Fruit fly (Drosophila melanogaster) whole organism, embryonic: Measurements from ENCODE around the gene Rh4.
A peak's percentile ranks its signal among the peaks of the same experiment; 100 is the strongest.

Experiments used
- Aef1 ChIP-seq: fragments of 200-800 bp; sonication (Bioruptor generic); IDR thresholded peaks from 3 replicates; pipeline ENCODE4 v1.3.6; 2022; ENCODE audit warnings: missing biosample characterization, missing genetic modification characterization
- Asciz ChIP-seq: fragments of 200-800 bp; sonication (Bioruptor generic); optimal IDR thresholded peaks from 2 replicates; lab custom pipeline; 2017; ENCODE audit warnings: missing biosample characterization, mild to moderate bottlenecking, missing genetic modification characterization, missing genetic modification reagents
- Awh ChIP-seq: fragments of 200-800 bp; sonication (Bioruptor generic); IDR thresholded peaks from 2 replicates; pipeline ENCODE4, ENCODE4 v1.3.6; 2022; ENCODE audit warnings: missing biosample characterization, missing genetic modification characterization
- B-H1 ChIP-seq: fragments of 200-800 bp; sonication (Bioruptor generic); IDR thresholded peaks from 3 replicates; pipeline ENCODE4 v1.3.6; 2022; ENCODE audit warnings: missing biosample characterization, missing genetic modification characterization
- B-H2 ChIP-seq: fragments of 200-800 bp; sonication (Bioruptor generic); optimal IDR thresholded peaks from 2 replicates; lab custom pipeline; 2018; ENCODE audit warnings: missing biosample characterization, mild to moderate bottlenecking, missing genetic modification characterization
- BtbVII ChIP-seq: fragments of 200-800 bp; sonication (Bioruptor generic); optimal IDR thresholded peaks from 3 replicates; lab custom pipeline; 2017; ENCODE audit warnings: missing biosample characterization, mild to moderate bottlenecking, missing genetic modification characterization
- CG10147 ChIP-seq: fragments of 200-800 bp; sonication (Bioruptor generic); optimal IDR thresholded peaks from 2 replicates; lab custom pipeline; 2019; ENCODE audit warnings: missing biosample characterization, mild to moderate bottlenecking, missing genetic modification characterization, moderate library complexity
- CG10366 ChIP-seq: fragments of 200-800 bp; sonication (Bioruptor generic); IDR thresholded peaks from 2 replicates; pipeline ENCODE4 v1.3.6; 2022; ENCODE audit warnings: missing biosample characterization, missing genetic modification characterization
- CG11560 ChIP-seq: fragments of 200-800 bp; sonication (Bioruptor generic); IDR thresholded peaks from 3 replicates; pipeline ENCODE4 v1.3.6; 2022; ENCODE audit warnings: missing biosample characterization, missing genetic modification characterization
- CG11723 ChIP-seq: fragments of 200-800 bp; sonication (Bioruptor generic); optimal IDR thresholded peaks from 2 replicates; lab custom pipeline; 2017; ENCODE audit warnings: missing biosample characterization, mild to moderate bottlenecking, missing genetic modification characterization
- CG12155 ChIP-seq: fragments of 200-800 bp; sonication (Bioruptor generic); optimal IDR thresholded peaks from 3 replicates; lab custom pipeline; 2016; ENCODE audit warnings: missing biosample characterization, missing genetic modification characterization
- CG12659 ChIP-seq: fragments of 200-800 bp; sonication (Bioruptor generic); optimal IDR thresholded peaks from 3 replicates; lab custom pipeline; 2017; ENCODE audit warnings: mild to moderate bottlenecking, missing biosample characterization, missing genetic modification reagents, missing genetic modification characterization
- CG13123 ChIP-seq: fragments of 200-800 bp; sonication (Bioruptor generic); optimal IDR thresholded peaks from 2 replicates; lab custom pipeline; 2016; ENCODE audit warnings: missing biosample characterization, missing genetic modification characterization
- CG15073 ChIP-seq: fragments of 200-800 bp; sonication (Bioruptor generic); optimal IDR thresholded peaks from 2 replicates; lab custom pipeline; 2016; ENCODE audit warnings: missing biosample characterization, missing genetic modification characterization
- CG15696 ChIP-seq: fragments of 200-800 bp; sonication (Bioruptor generic); optimal IDR thresholded peaks from 2 replicates; lab custom pipeline; 2019; ENCODE audit warnings: missing biosample characterization, mild to moderate bottlenecking, missing genetic modification characterization, moderate library complexity
- CG16863 ChIP-seq: fragments of 200-800 bp; sonication (Bioruptor generic); optimal IDR thresholded peaks from 3 replicates; lab custom pipeline; 2016; ENCODE audit warnings: missing biosample characterization, missing genetic modification characterization
- CG17359 ChIP-seq: fragments of 200-800 bp; sonication (Bioruptor generic); optimal IDR thresholded peaks from 3 replicates; lab custom pipeline; 2018; ENCODE audit warnings: missing biosample characterization, mild to moderate bottlenecking, missing genetic modification characterization, moderate library complexity
- CG30431 ChIP-seq: fragments of 200-800 bp; sonication (Bioruptor generic); optimal IDR thresholded peaks from 2 replicates; lab custom pipeline; 2017; ENCODE audit warnings: missing biosample characterization, missing genetic modification characterization
- CG3726 ChIP-seq: fragments of 200-800 bp; sonication (Bioruptor generic); IDR thresholded peaks from 3 replicates; pipeline ENCODE4, ENCODE4 v1.3.6; 2022; ENCODE audit warnings: missing biosample characterization, missing genetic modification characterization
- CG3838 ChIP-seq: fragments of 200-800 bp; sonication (Bioruptor generic); optimal IDR thresholded peaks from 3 replicates; lab custom pipeline; 2016; ENCODE audit warnings: missing biosample characterization, missing genetic modification characterization
- CG42726 ChIP-seq: fragments of 200-800 bp; sonication (Bioruptor generic); IDR thresholded peaks from 2 replicates; pipeline ENCODE4 v1.3.6; 2022; ENCODE audit warnings: missing biosample characterization, missing genetic modification characterization; ENCODE audit not compliant: partially characterized antibody
- CG4707 ChIP-seq: fragments of 200-800 bp; sonication (Bioruptor generic); optimal IDR thresholded peaks from 2 replicates; lab custom pipeline; 2018; ENCODE audit warnings: missing biosample characterization, mild to moderate bottlenecking, missing genetic modification characterization, moderate library complexity
- CG6254 ChIP-seq: fragments of 200-800 bp; sonication (Bioruptor generic); optimal IDR thresholded peaks from 3 replicates; lab custom pipeline; 2017; ENCODE audit warnings: mild to moderate bottlenecking, missing biosample characterization, missing genetic modification reagents, missing genetic modification characterization
- CG6683 ChIP-seq: fragments of 200-800 bp; sonication (Bioruptor generic); optimal IDR thresholded peaks from 2 replicates; lab custom pipeline; 2017; ENCODE audit warnings: missing biosample characterization, mild to moderate bottlenecking, missing genetic modification characterization, missing genetic modification reagents
- CG6813 ChIP-seq: fragments of 200-800 bp; sonication (Bioruptor generic); optimal IDR thresholded peaks from 2 replicates; lab custom pipeline; 2017; ENCODE audit warnings: missing biosample characterization, missing genetic modification characterization, mild to moderate bottlenecking, moderate library complexity, missing genetic modification reagents
- CG7745 ChIP-seq: fragments of 200-800 bp; sonication (Bioruptor generic); optimal IDR thresholded peaks from 2 replicates; lab custom pipeline; 2018; ENCODE audit warnings: missing biosample characterization, mild to moderate bottlenecking, missing genetic modification characterization, moderate library complexity
- CG7928 ChIP-seq: fragments of 200-800 bp; sonication (Bioruptor generic); optimal IDR thresholded peaks from 2 replicates; lab custom pipeline; 2017; ENCODE audit warnings: missing biosample characterization, mild to moderate bottlenecking, missing genetic modification characterization
- D19B ChIP-seq: fragments of 200-800 bp; sonication (Bioruptor generic); optimal IDR thresholded peaks from 2 replicates; lab custom pipeline; 2017; ENCODE audit warnings: missing biosample characterization, mild to moderate bottlenecking, missing genetic modification characterization
- HLH3B ChIP-seq: fragments of 200-800 bp; sonication (Bioruptor generic); IDR thresholded peaks from 2 replicates; pipeline ENCODE4 v1.3.6; 2022; ENCODE audit warnings: missing biosample characterization, missing genetic modification characterization
- HmgZ ChIP-seq: fragments of 200-800 bp; sonication (Bioruptor generic); optimal IDR thresholded peaks from 2 replicates; lab custom pipeline; 2018; ENCODE audit warnings: missing biosample characterization, mild to moderate bottlenecking, missing genetic modification characterization
- Hr3 ChIP-seq: fragments of 200-800 bp; sonication (Bioruptor generic); optimal IDR thresholded peaks from 3 replicates; lab custom pipeline; 2016; ENCODE audit warnings: missing biosample characterization, missing genetic modification characterization
- Lim3 ChIP-seq: fragments of 200-800 bp; sonication (Bioruptor generic); IDR thresholded peaks from 2 replicates; pipeline ENCODE4 v1.3.6; 2022; ENCODE audit warnings: missing biosample characterization, missing genetic modification characterization
- Stat92E ChIP-seq, 3 experiments: fragments of >200 bp in 2 of 3; fragments of 200-800 bp in 1 of 3; sonication (Bioruptor generic) in 1 of 3; optimal IDR thresholded peaks; 2 replicates each; lab custom pipeline; 2017 to 2019; ENCODE audit warnings: missing biosample characterization in 3 of 3, missing genetic modification characterization in 3 of 3, mild to moderate bottlenecking in 1 of 3, moderate library complexity in 1 of 3
- Xrp1 ChIP-seq: fragments of 200-800 bp; sonication (Bioruptor generic); IDR thresholded peaks from 2 replicates; pipeline ENCODE4 v1.3.6; 2022; ENCODE audit warnings: missing biosample characterization, missing genetic modification characterization
- ase ChIP-seq: fragments of 200-800 bp; sonication (Bioruptor generic); IDR thresholded peaks from 3 replicates; pipeline ENCODE4 v1.3.6; 2022; ENCODE audit warnings: missing biosample characterization, missing genetic modification characterization
- btn ChIP-seq: fragments of 200-800 bp; sonication (Bioruptor generic); optimal IDR thresholded peaks from 2 replicates; lab custom pipeline; 2016; ENCODE audit warnings: missing biosample characterization, missing genetic modification characterization
- cwo ChIP-seq: fragments of 200-800 bp; sonication (Bioruptor generic); optimal IDR thresholded peaks from 3 replicates; lab custom pipeline; 2017; ENCODE audit warnings: missing biosample characterization, missing genetic modification characterization, mild to moderate bottlenecking, moderate library complexity, missing genetic modification reagents
- dati ChIP-seq: fragments of 200-800 bp; sonication (Bioruptor generic); IDR thresholded peaks from 2 replicates; pipeline ENCODE4 v1.3.6; 2022; ENCODE audit warnings: missing biosample characterization, missing genetic modification characterization
- ftz-f1 ChIP-seq: fragments of 200-800 bp; sonication (Bioruptor generic); optimal IDR thresholded peaks from 2 replicates; lab custom pipeline; 2016; ENCODE audit warnings: missing biosample characterization, missing genetic modification characterization
- gcm2 ChIP-seq: fragments of 200-800 bp; sonication (Bioruptor generic); optimal IDR thresholded peaks from 2 replicates; lab custom pipeline; 2016; ENCODE audit warnings: missing biosample characterization, missing genetic modification characterization
- gem ChIP-seq: fragments of 200-800 bp; sonication (Bioruptor generic); optimal IDR thresholded peaks from 2 replicates; lab custom pipeline; 2019; ENCODE audit warnings: missing biosample characterization, mild to moderate bottlenecking, missing genetic modification characterization, moderate library complexity
- lbe ChIP-seq: fragments of 200-800 bp; sonication (Bioruptor generic); optimal IDR thresholded peaks from 2 replicates; lab custom pipeline; 2016; ENCODE audit warnings: missing biosample characterization, mild to moderate bottlenecking, missing genetic modification characterization
- lola ChIP-seq, 3 experiments: fragments of >200 bp in 2 of 3; fragments of 200-800 bp in 1 of 3; sonication (Bioruptor generic) in 1 of 3; optimal IDR thresholded peaks; 2 replicates each; lab custom pipeline; 2017 to 2019; ENCODE audit warnings: missing biosample characterization in 3 of 3, missing genetic modification characterization in 3 of 3, mild to moderate bottlenecking in 1 of 3, moderate library complexity in 1 of 3
- mld ChIP-seq: fragments of 200-800 bp; sonication (Bioruptor generic); IDR thresholded peaks from 3 replicates; pipeline ENCODE4 v1.3.6; 2022; ENCODE audit warnings: missing biosample characterization, missing genetic modification characterization; ENCODE audit not compliant: partially characterized antibody
- ranshi ChIP-seq: fragments of 200-800 bp; sonication (Bioruptor generic); IDR thresholded peaks from 2 replicates; pipeline ENCODE4 v1.3.6; 2022; ENCODE audit warnings: missing biosample characterization, missing genetic modification characterization
- sqz ChIP-seq: fragments of 200-800 bp; sonication (Bioruptor generic); optimal IDR thresholded peaks from 3 replicates; lab custom pipeline; 2018; ENCODE audit warnings: missing biosample characterization, mild to moderate bottlenecking, missing genetic modification characterization
- sr ChIP-seq: fragments of 200-800 bp; sonication (Bioruptor generic); IDR thresholded peaks from 3 replicates; pipeline ENCODE4 v1.3.6; 2022; ENCODE audit warnings: missing biosample characterization, missing genetic modification characterization
- tx ChIP-seq: fragments of 200-800 bp; sonication (Bioruptor generic); optimal IDR thresholded peaks from 2 replicates; lab custom pipeline; 2016; ENCODE audit warnings: missing biosample characterization, missing genetic modification characterization
- z ChIP-seq: fragments of 200-800 bp; sonication (Bioruptor generic); IDR thresholded peaks from 3 replicates; pipeline ENCODE4 v1.3.6; 2022; ENCODE audit warnings: missing biosample characterization, missing genetic modification characterization

Rh4 gene

DNA sequence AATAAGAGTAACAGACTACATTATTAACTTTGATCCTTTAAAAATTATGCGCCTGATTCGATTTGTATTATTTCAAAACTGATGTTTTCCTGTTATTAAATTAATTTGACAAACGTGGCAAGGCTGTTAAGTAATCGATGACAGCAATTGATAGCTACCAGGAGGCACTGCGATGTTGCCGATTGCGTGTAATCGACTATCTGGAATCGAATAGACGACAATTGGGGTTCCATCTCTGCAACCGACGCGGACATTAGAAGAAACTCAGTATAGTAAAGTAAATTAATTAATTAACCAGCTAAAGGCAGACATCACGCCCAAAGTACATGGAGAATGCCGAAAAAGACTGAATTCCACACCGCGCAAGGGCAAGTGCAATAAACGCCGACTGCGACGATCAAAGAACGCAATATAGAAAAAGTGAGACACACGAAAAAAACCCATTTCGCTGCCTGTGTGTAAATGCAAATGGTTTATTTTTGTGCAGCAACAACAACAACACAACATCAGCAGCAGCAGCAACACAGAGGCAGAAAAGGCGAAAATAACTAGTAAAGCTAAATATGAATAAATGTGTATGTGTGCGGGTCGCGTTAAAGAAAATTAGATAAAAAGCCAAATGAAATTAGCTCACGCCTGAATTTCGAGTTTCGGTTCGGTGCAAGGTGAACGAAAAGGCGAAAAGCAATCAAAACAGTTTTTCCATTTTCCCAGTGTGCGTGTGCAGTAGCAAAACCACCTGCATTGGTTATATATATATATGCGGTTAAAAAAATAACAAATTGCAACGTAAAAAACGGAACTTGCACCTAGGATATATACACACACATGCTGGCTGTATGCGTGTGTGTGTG is 8.6 kb downstream of the Rh4 start, which contains the start of gene sina (continued):
- no peak for TF ChIP-seq CG17359
- no peak for TF ChIP-seq B-H1 (GFP tag; lab: Robert Waterston, UW)
- no peak for TF ChIP-seq z (GFP tag; lab: Robert Waterston, UW)
- no peak for TF ChIP-seq ase (GFP tag; lab: Robert Waterston, UW)
- TF ChIP-seq CG7928 (GFP tag; lab: Kevin White, UChicago) = no peak
- no peak for TF ChIP-seq CG15073
- TF ChIP-seq CG11560 = peak; percentile 99
- TF ChIP-seq D19B (GFP tag; lab: Kevin White, UChicago) = no peak
- TF ChIP-seq CG11723 (GFP tag; lab: Kevin White, UChicago) = no peak
- peak; percentile 93 for TF ChIP-seq CG7745
- TF ChIP-seq ranshi (GFP tag; lab: Robert Waterston, UW) = no peak
- no peak for TF ChIP-seq CG6254
- TF ChIP-seq HLH3B = no peak
- TF ChIP-seq dati (GFP tag; lab: Robert Waterston, UW) = no peak
- peak; percentile 25 for TF ChIP-seq ftz-f1 (GFP tag; lab: Kevin White, UChicago)
- TF ChIP-seq lola (GFP tag; optimal IDR thresholded peaks at IDR 0.05; lab: Kevin White, UChicago) = no peak
- no peak for TF ChIP-seq Hr3 (GFP tag; lab: Kevin White, UChicago)
- no peak for TF ChIP-seq CG30431 (GFP tag; lab: Kevin White, UChicago)
- no peak for TF ChIP-seq btn
- TF ChIP-seq CG12659 (GFP tag; lab: Kevin White, UChicago) = peak; percentile 87
- TF ChIP-seq Xrp1 = no peak
- TF ChIP-seq mld (GFP tag; lab: Robert Waterston, UW) = peak; percentile 68; the same call in 2 of the 3 replicates
- TF ChIP-seq sr (GFP tag; lab: Robert Waterston, UW) = no peak
- TF ChIP-seq CG3838 (GFP tag; lab: Kevin White, UChicago) = no peak
- no peak for TF ChIP-seq Asciz
- TF ChIP-seq CG4707 (GFP tag; lab: Kevin White, UChicago) = no peak
- TF ChIP-seq CG6813 = no peak
- no peak for TF ChIP-seq CG3726
- TF ChIP-seq CG16863 = no peak
- peak; percentile 11 for TF ChIP-seq lbe (GFP tag; lab: Kevin White, UChicago)
- peak; percentile 7 for TF ChIP-seq CG12155 (GFP tag; lab: Kevin White, UChicago)
- no peak for TF ChIP-seq CG13123 (GFP tag; lab: Kevin White, UChicago)
- TF ChIP-seq Lim3 (GFP tag; lab: Robert Waterston, UW) = no peak
- no peak for TF ChIP-seq CG10366 (GFP tag; lab: Robert Waterston, UW)
- TF ChIP-seq gem (tag; lab: Kevin White, UChicago) = peak; percentile 39
- TF ChIP-seq cwo (GFP tag; lab: Kevin White, UChicago) = no peak
- peak; percentile 27 for TF ChIP-seq BtbVII (GFP tag; lab: Kevin White, UChicago)
- TF ChIP-seq CG10147 = no peak
- TF ChIP-seq sqz = no peak
- TF ChIP-seq gcm2 (GFP tag; lab: Kevin White, UChicago) = no peak
- peak; percentile 18 for TF ChIP-seq CG15696 (tag; lab: Kevin White, UChicago)
- no peak for TF ChIP-seq Awh (GFP tag; lab: Robert Waterston, UW)
- peak; percentile 72 for TF ChIP-seq HmgZ
- no peak for TF ChIP-seq Aef1 (GFP tag; lab: Robert Waterston, UW)
- TF ChIP-seq Stat92E (GFP tag; optimal IDR thresholded peaks at IDR 0.05; lab: Kevin White, UChicago) = peak in 1 of 3 experiments; percentile 11
- peak; percentile 63; the same call in 1 of the 2 replicates for TF ChIP-seq CG42726 (GFP tag; lab: Robert Waterston, UW)
- TF ChIP-seq B-H2 (GFP tag; lab: Kevin White, UChicago) = peak; percentile 44
- no peak for TF ChIP-seq CG6683 (GFP tag; lab: Kevin White, UChicago)
- no peak for TF ChIP-seq tx (GFP tag; lab: Kevin White, UChicago)
